Worm (Caenorhabditis elegans): ENCODE results near the gene ztf-31.

ztf-31 gene

ce11 chrIII:7210486-7210885 is 30.7 kb upstream of the ztf-31 start:
- TF ChIP-seq nhr-237 (tag; optimal IDR thresholded peaks at IDR 0.05) (no peak), nhr-12 (tag; optimal IDR thresholded peaks at IDR 0.05) (no peak), lin-14 (GFP tag; optimal IDR thresholded peaks at IDR 0.05) (peak; percentile 0), F16B12.6 (tag; optimal IDR thresholded peaks at IDR 0.05) (no peak), pax-3 (tag; optimal IDR thresholded peaks at IDR 0.05) (no peak), ceh-90 (tag; optimal IDR thresholded peaks at IDR 0.05) (no peak)

ce11 chrIII:7212028-7212427 is 29.1 kb upstream of the ztf-31 start:
- TF ChIP-seq nhr-12 (tag; optimal IDR thresholded peaks at IDR 0.05) = no peak
- TF ChIP-seq efl-3 (GFP tag; optimal IDR thresholded peaks at IDR 0.05) = no peak
- peak; percentile 46 for TF ChIP-seq lin-14 (GFP tag; optimal IDR thresholded peaks at IDR 0.05)
- no peak for TF ChIP-seq isw-1 (GFP tag; IDR thresholded peaks at IDR 0.05)
- TF ChIP-seq blmp-1 (tag; optimal IDR thresholded peaks at IDR 0.05) = peak; percentile 94
- TF ChIP-seq nhr-20 (tag; optimal IDR thresholded peaks at IDR 0.05) = peak; percentile 2
- no peak for TF ChIP-seq ceh-88 (GFP tag; IDR thresholded peaks at IDR 0.05)
- no peak for TF ChIP-seq unc-86 (tag; optimal IDR thresholded peaks at IDR 0.05)
- TF ChIP-seq elt-3 (tag; optimal IDR thresholded peaks at IDR 0.05) = peak in 1 of 6 experiments; percentile 28
- TF ChIP-seq unc-98 (GFP tag; IDR thresholded peaks at IDR 0.05) = no peak
- TF ChIP-seq lin-35 (GFP tag; optimal IDR thresholded peaks at IDR 0.05) = peak in 1 of 2 experiments; percentile 14
- TF ChIP-seq nhr-19 (GFP tag; conservative IDR thresholded peaks at IDR 0.05) = 0 out of 2 replicates have a peak, but pooled peaks have one; percentile 9
- peak; percentile 49 for TF ChIP-seq elt-2 (tag; optimal IDR thresholded peaks at IDR 0.05)

ce11 chrIII:7215532-7215931 is 25.6 kb upstream of the ztf-31 start:
- peak; percentile 9 for TF ChIP-seq snu-23 (GFP tag; optimal IDR thresholded peaks at IDR 0.05)
- no peak for TF ChIP-seq blmp-1 (tag; optimal IDR thresholded peaks at IDR 0.05)
- TF ChIP-seq lin-14 (GFP tag; optimal IDR thresholded peaks at IDR 0.05) = peak; percentile 62
- TF ChIP-seq lsy-2 (tag; optimal IDR thresholded peaks at IDR 0.05) = peak in 1 of 2 experiments; percentile 41
- no peak for TF ChIP-seq C04F5.9 (tag; optimal IDR thresholded peaks at IDR 0.05)
- peak in 1 of 2 experiments; percentile 13 for TF ChIP-seq lin-35 (GFP tag; optimal IDR thresholded peaks at IDR 0.05)
- TF ChIP-seq egl-27 (tag; optimal IDR thresholded peaks at IDR 0.05) = no peak
- no peak for TF ChIP-seq efl-1 (optimal IDR thresholded peaks at IDR 0.05)
- peak in 1 of 2 experiments; percentile 44 for TF ChIP-seq efl-1 (GFP tag; optimal IDR thresholded peaks at IDR 0.05 in 1 of 2)
- TF ChIP-seq hlh-17 (GFP tag; optimal IDR thresholded peaks at IDR 0.05; ENCODE audit: borderline replicate concordance) = no peak
- no peak for TF ChIP-seq lin-15B (tag; optimal IDR thresholded peaks at IDR 0.05)
- TF ChIP-seq isw-1 (GFP tag; IDR thresholded peaks at IDR 0.05) = no peak
- TF ChIP-seq nhr-76 (tag; optimal IDR thresholded peaks at IDR 0.05) = no peak
- TF ChIP-seq nhr-71 (tag; optimal IDR thresholded peaks at IDR 0.05) = peak; percentile 49
- no peak for TF ChIP-seq sox-4 (tag; optimal IDR thresholded peaks at IDR 0.05)
- TF ChIP-seq pag-3 (tag; optimal IDR thresholded peaks at IDR 0.05; ENCODE audit: borderline replicate concordance, insufficient read depth) = no peak
- peak; percentile 63 for TF ChIP-seq rnt-1 (tag; optimal IDR thresholded peaks at IDR 0.05)
- TF ChIP-seq fkh-8 (tag; optimal IDR thresholded peaks at IDR 0.05) = no peak
- TF ChIP-seq nhr-19 (GFP tag; conservative IDR thresholded peaks at IDR 0.05) = 0 out of 2 replicates have a peak, but pooled peaks have one; percentile 6

ce11 chrIII:7216226-7216625 is 24.9 kb upstream of the ztf-31 start, which contains the start of gene R151.1:
Gene R151.1, plus strand, starts transcription at chrIII:7216526.
- TF ChIP-seq egl-13 (tag; optimal IDR thresholded peaks at IDR 0.05) = no peak
- no peak for TF ChIP-seq dsc-1 (tag; optimal IDR thresholded peaks at IDR 0.05)
- TF ChIP-seq zip-4 (GFP tag; optimal IDR thresholded peaks at IDR 0.05) = no peak
- TF ChIP-seq ces-1 (GFP tag; optimal IDR thresholded peaks at IDR 0.05) = no peak
- TF ChIP-seq nhr-85 (tag) = no peak
- TF ChIP-seq ceh-63 (GFP tag; optimal IDR thresholded peaks at IDR 0.05) = no peak
- no peak for TF ChIP-seq aha-1 (tag; optimal IDR thresholded peaks at IDR 0.05)
- TF ChIP-seq vab-15 (tag; optimal IDR thresholded peaks at IDR 0.05) = no peak
- no peak for TF ChIP-seq nhr-11 (tag; optimal IDR thresholded peaks at IDR 0.05)
- TF ChIP-seq ets-5 (GFP tag; IDR thresholded peaks at IDR 0.05) = no peak
